Fruit fly (Drosophila melanogaster) whole organism, pupa: ENCODE measurements around the gene Hex-t2.

Experiments used
- CG12605 ChIP-seq: fragments of 200-800 bp; sonication (Bioruptor generic); IDR thresholded peaks from 2 replicates; pipeline ENCODE4 v1.3.6; 2022; ENCODE audit warnings: missing biosample characterization, missing genetic modification characterization
- CG15710 ChIP-seq: fragments of 200-800 bp; sonication (Bioruptor generic); optimal IDR thresholded peaks from 2 replicates; lab custom pipeline; 2018; ENCODE audit warnings: missing biosample characterization, mild to moderate bottlenecking, missing genetic modification characterization, moderate library complexity
- CG32121 ChIP-seq: fragments of 200-800 bp; sonication (Bioruptor generic); IDR thresholded peaks from 2 replicates; pipeline ENCODE4 v1.3.6; 2022; ENCODE audit warnings: missing biosample characterization, missing genetic modification characterization
- gl ChIP-seq: fragments of 200-800 bp; sonication (Bioruptor generic); optimal IDR thresholded peaks from 2 replicates; lab custom pipeline; 2018; ENCODE audit warnings: missing biosample characterization, mild to moderate bottlenecking, missing genetic modification characterization

DNA sequence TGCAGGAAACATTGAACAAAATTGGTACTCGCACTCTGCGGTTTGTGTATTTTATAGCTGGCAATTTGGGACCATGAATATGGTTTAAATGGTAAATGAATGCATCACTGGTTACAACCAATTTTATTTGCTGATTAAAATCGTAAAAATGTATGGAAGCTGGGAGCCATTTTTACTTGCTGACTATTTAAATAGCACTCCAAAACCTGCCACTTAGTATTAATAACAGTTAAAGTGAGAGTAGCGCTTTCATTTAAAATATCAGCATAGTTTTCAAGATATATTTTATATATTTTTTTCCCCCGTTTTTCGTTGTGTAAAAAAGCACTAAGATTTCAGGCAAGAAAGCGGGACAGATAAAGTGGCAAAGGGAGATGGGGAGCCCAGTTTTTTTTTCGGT lies 34.0 kb downstream of the Hex-t2 start:
- TF ChIP-seq CG15710 (tag; lab: Kevin White, UChicago) (peak; percentile 3), gl (tag; lab: Kevin White, UChicago) (no peak), CG12605 (no peak), CG32121 (GFP tag; lab: Robert Waterston, UW) (no peak)
